Worm (Caenorhabditis elegans): Measurements from ENCODE around the gene ugt-41.

ce11 chrV:7166709-7167108 lies 3.3 kb upstream of the ugt-41 start, which contains the start of gene ugt-36:
- no peak for TF ChIP-seq flt-1 (GFP tag; IDR thresholded peaks at IDR 0.05)
- no peak for TF ChIP-seq pes-1 (GFP tag; IDR thresholded peaks at IDR 0.05)
- no peak for TF ChIP-seq ama-1 (optimal IDR thresholded peaks at IDR 0.05)
- no peak for TF ChIP-seq tbx-37 (GFP tag; conservative IDR thresholded peaks at IDR 0.05)
- TF ChIP-seq F13C5.2 (tag; optimal IDR thresholded peaks at IDR 0.05), result no peak
